Fruit fly (Drosophila melanogaster) whole organism: ENCODE measurements around the gene CG16974.
"Not testable (repeated sequence)": the region's sequence is repeated elsewhere in the genome, so short reads cannot be mapped to it uniquely, and the experiment has no call there.

Experiments
- CG8478 ChIP-seq: fragments of >200 bp; optimal IDR thresholded peaks from 2 replicates; lab custom pipeline; 2018; ENCODE audit warnings: inconsistent platforms
- Dll ChIP-seq: fragments of >200 bp; optimal IDR thresholded peaks from 2 replicates; lab custom pipeline; 2017
- EcR ChIP-seq, 2 experiments: fragments of >200 bp; optimal IDR thresholded peaks; 2 replicates each; lab custom pipeline; 2017; ENCODE audit warnings: missing biosample characterization in 2 of 2, missing genetic modification characterization in 2 of 2, missing genetic modification reagents in 2 of 2
- pan ChIP-seq: fragments of >200 bp; optimal IDR thresholded peaks from 2 replicates; lab custom pipeline; 2017
- psq ChIP-seq: fragments of >200 bp; optimal IDR thresholded peaks from 2 replicates; lab custom pipeline; 2017
- usp ChIP-seq: fragments of >200 bp; optimal IDR thresholded peaks from 2 replicates; lab custom pipeline; 2017; ENCODE audit warnings: missing biosample characterization, missing genetic modification characterization, mixed read lengths

dm6 chr2L:13211764-13212265 lies 20.0 kb upstream of the CG16974 start, which contains the start of gene CG15482:
- TF ChIP-seq Dll (lab: Kevin White, UChicago); CG8478 (lab: Kevin White, UChicago); pan (lab: Kevin White, UChicago); usp; psq (lab: Kevin White, UChicago); EcR (GFP tag; optimal IDR thresholded peaks at IDR 0.05; lab: Kevin White, UChicago): not testable (repeated sequence)
